Worm (Caenorhabditis elegans): ENCODE results near the gene Y43F4A.4.
"Not testable (repeated sequence)": the region's sequence is repeated elsewhere in the genome, so short reads cannot be mapped to it uniquely, and the experiment has no call there.

Gene Y43F4A.4

ce11 chrIII:13245281-13245680, at the start of gene Y43F4A.4:
Gene Y43F4A.4 (plus strand): TSS chrIII:13245581.
- not testable (repeated sequence) for TF ChIP-seq snpc-4 (tag; optimal IDR thresholded peaks at IDR 0.05); pha-4 (tag; optimal IDR thresholded peaks at IDR 0.05); ham-2 (GFP tag; optimal IDR thresholded peaks at IDR 0.05)

- TF ChIP-seq nhr-12 (tag; optimal IDR thresholded peaks at IDR 0.05) = no peak
- no peak for TF ChIP-seq snpc-4 (tag; optimal IDR thresholded peaks at IDR 0.05)
- no peak for TF ChIP-seq zip-8 (tag; optimal IDR thresholded peaks at IDR 0.05)
- no peak for TF ChIP-seq ztf-11 (tag; optimal IDR thresholded peaks at IDR 0.05)
Measured at ce11 chrIII:13201079-13201478, 44.3 kb upstream of the Y43F4A.4 start.

ce11 chrIII:13201901-13202300, 43.5 kb upstream of the Y43F4A.4 start:
- TF ChIP-seq unc-120 (tag; optimal IDR thresholded peaks at IDR 0.05; ENCODE audit: poor library complexity, severe bottlenecking) = no peak
- no peak for TF ChIP-seq bed-3 (GFP tag; optimal IDR thresholded peaks at IDR 0.05)
- no peak for TF ChIP-seq mls-2 (tag; optimal IDR thresholded peaks at IDR 0.05)
- no peak for TF ChIP-seq elt-3 (tag; optimal IDR thresholded peaks at IDR 0.05)
- TF ChIP-seq snpc-4 (tag; optimal IDR thresholded peaks at IDR 0.05) = no peak
- TF ChIP-seq ceh-43 (GFP tag; optimal IDR thresholded peaks at IDR 0.05) = no peak
- no peak for TF ChIP-seq nhr-2 (tag; optimal IDR thresholded peaks at IDR 0.05)
- no peak for TF ChIP-seq tbx-8 (GFP tag; optimal IDR thresholded peaks at IDR 0.05)
- TF ChIP-seq hlh-1 (tag; optimal IDR thresholded peaks at IDR 0.05) = no peak
- no peak for TF ChIP-seq mab-5 (tag; optimal IDR thresholded peaks at IDR 0.05)

ce11 chrIII:13204682-13205081, 40.7 kb upstream of the Y43F4A.4 start, which contains the start of gene Y39E4B.11:
Gene Y39E4B.11 (plus strand): TSS chrIII:13204982.
- no peak for TF ChIP-seq ceh-39 (tag; optimal IDR thresholded peaks at IDR 0.05)
- no peak for TF ChIP-seq mep-1 (tag; optimal IDR thresholded peaks at IDR 0.05)
- TF ChIP-seq ceh-83 (GFP tag; optimal IDR thresholded peaks at IDR 0.05) = no peak
- TF ChIP-seq M03D4.4 (tag; optimal IDR thresholded peaks at IDR 0.05) = no peak
- no peak for TF ChIP-seq elt-3 (tag; optimal IDR thresholded peaks at IDR 0.05)
- no peak for TF ChIP-seq lin-32 (GFP tag; optimal IDR thresholded peaks at IDR 0.05)
- TF ChIP-seq nhr-2 (tag; optimal IDR thresholded peaks at IDR 0.05) = no peak
- TF ChIP-seq ceh-43 (GFP tag; optimal IDR thresholded peaks at IDR 0.05) = no peak
- no peak for TF ChIP-seq unc-62 (GFP tag; optimal IDR thresholded peaks at IDR 0.05)
- TF ChIP-seq mls-2 (tag; optimal IDR thresholded peaks at IDR 0.05) = no peak
- no peak for TF ChIP-seq snpc-4 (tag; optimal IDR thresholded peaks at IDR 0.05)

- no peak for TF ChIP-seq ztf-11 (tag; optimal IDR thresholded peaks at IDR 0.05)
- TF ChIP-seq zip-8 (tag; optimal IDR thresholded peaks at IDR 0.05) = peak; percentile 65
Measured at ce11 chrIII:13208978-13209377, 36.4 kb upstream of the Y43F4A.4 start.

ce11 chrIII:13212366-13212765, 33.0 kb upstream of the Y43F4A.4 start, which contains the start of gene tsp-3:
Gene tsp-3 (plus strand): TSS chrIII:13212666.
- no peak for TF ChIP-seq nhr-28 (tag; optimal IDR thresholded peaks at IDR 0.05)
- TF ChIP-seq nhr-76 (tag; optimal IDR thresholded peaks at IDR 0.05) = no peak

ce11 chrIII:13213111-13213510, 32.3 kb upstream of the Y43F4A.4 start:
- TF ChIP-seq blmp-1 (tag; optimal IDR thresholded peaks at IDR 0.05) (no peak), elt-1 (tag; optimal IDR thresholded peaks at IDR 0.05; ENCODE audit: borderline replicate concordance, insufficient read depth) (no peak), mab-5 (tag; optimal IDR thresholded peaks at IDR 0.05) (no peak), nhr-28 (tag; optimal IDR thresholded peaks at IDR 0.05) (no peak), ces-1 (GFP tag; optimal IDR thresholded peaks at IDR 0.05) (no peak), hlh-1 (tag; optimal IDR thresholded peaks at IDR 0.05) (no peak), unc-39 (tag; optimal IDR thresholded peaks at IDR 0.05) (no peak), zip-8 (tag; optimal IDR thresholded peaks at IDR 0.05) (no peak), lin-13 (tag; optimal IDR thresholded peaks at IDR 0.05) (no peak)

Measured in whole organism, mixed stage, embryonic.